Worm (Caenorhabditis elegans): Measurements from ENCODE around the gene Y17D7C.6.
"Not testable (repeated sequence)": the region's sequence is repeated elsewhere in the genome, so short reads cannot be mapped to it uniquely, and the experiment has no call there.

Y17D7C.6 gene

DNA sequence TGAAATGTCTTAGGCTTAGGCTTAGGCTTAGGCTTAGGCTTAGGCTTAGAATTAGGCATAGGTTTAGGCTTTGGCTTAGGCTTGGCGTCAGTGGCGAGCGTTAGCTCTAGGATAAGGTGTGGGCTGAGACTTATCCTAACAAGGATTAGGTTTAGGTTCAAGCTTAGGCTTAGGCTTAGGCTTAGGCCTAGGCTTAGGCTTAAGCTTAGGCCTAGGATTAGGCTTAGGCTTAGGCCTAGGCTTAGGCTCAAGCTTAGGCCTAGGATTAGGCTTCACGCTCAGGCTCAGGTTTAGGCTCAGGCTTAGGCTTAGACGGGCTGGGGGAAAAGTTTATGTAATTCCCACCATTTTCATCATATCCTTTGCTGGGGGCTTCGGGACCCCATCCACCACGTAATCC is 24.3 kb downstream of the Y17D7C.6 start:
- TF ChIP-seq dao-5 (tag; optimal IDR thresholded peaks at IDR 0.05) (no peak), him-1 (tag; optimal IDR thresholded peaks at IDR 0.05) (no peak), W03F9.2 (tag; optimal IDR thresholded peaks at IDR 0.05) (no peak)

DNA sequence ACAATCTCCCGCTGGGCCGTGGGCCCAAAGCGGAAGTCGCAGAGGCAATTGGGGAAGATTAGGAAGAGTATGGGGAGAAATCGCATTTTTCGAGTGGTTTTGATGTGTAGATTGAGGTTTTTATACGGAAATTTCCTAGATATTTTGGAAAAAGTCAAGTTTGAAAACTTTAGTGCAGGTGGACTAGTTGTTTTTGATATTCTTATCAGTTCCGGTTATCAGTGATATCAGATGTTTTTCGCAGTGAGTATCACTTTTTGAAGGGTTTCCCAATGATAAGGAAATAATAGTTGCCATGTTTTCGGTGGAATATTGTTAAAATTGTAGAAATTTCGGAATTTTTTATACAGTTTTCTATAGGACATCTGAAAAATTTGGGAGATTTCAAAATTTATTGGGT is 24.8 kb downstream of the Y17D7C.6 start, which contains the start of gene scl-20:
TSS of gene scl-20 (minus strand) at position 101 of the 400 bp plus-strand sequence.
- TF ChIP-seq him-1 (tag; optimal IDR thresholded peaks at IDR 0.05) (no peak), dao-5 (tag; optimal IDR thresholded peaks at IDR 0.05) (no peak), W03F9.2 (tag; optimal IDR thresholded peaks at IDR 0.05) (no peak)

DNA sequence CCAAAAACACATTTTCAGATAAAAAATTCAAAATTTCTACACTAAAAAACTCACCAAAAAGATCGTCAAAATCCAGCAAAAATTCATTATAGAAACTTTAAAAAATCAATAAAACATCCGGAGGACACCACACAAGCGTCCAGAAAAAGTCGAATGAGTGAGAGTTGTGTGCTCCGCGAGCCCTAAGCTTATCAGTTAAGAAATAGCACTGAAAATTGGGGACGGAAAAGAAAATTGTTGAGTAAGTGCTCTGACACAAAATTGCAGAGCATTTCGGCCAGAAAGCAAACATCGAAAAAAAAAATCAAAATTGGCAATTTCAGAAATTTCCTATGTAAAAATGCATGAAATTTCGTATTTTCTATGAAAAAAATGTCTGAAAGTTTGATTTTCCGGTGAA is 28.0 kb downstream of the Y17D7C.6 start:
- TF ChIP-seq him-1 (tag; optimal IDR thresholded peaks at IDR 0.05) = no peak
- no peak for TF ChIP-seq dao-5 (tag; optimal IDR thresholded peaks at IDR 0.05)
- no peak for TF ChIP-seq W03F9.2 (tag; optimal IDR thresholded peaks at IDR 0.05)

DNA sequence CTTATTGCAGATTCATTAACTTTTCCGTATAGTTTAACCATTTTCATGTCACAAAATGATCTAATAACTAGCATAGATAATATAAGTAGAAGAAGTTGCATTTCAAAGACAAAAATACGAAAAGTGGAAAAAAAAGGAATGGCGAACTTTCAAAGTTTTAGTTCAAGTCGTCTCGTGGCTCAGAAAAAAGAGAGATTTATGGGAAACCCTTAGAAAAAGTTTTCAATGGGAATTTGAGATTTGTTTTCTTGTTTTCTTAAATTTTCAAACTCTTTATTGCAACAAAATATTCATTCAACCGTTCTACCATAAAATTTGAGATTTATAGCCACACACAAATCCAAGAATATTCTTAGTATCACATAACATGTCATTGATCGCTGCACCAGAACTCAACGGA is 32.5 kb downstream of the Y17D7C.6 start, which contains the start of gene clec-250:
TSS of gene clec-250 (minus strand) at position 101 of the 400 bp plus-strand sequence.
- TF ChIP-seq him-1 (tag; optimal IDR thresholded peaks at IDR 0.05) (no peak), W03F9.2 (tag; optimal IDR thresholded peaks at IDR 0.05) (no peak), dao-5 (tag; optimal IDR thresholded peaks at IDR 0.05) (no peak)

DNA sequence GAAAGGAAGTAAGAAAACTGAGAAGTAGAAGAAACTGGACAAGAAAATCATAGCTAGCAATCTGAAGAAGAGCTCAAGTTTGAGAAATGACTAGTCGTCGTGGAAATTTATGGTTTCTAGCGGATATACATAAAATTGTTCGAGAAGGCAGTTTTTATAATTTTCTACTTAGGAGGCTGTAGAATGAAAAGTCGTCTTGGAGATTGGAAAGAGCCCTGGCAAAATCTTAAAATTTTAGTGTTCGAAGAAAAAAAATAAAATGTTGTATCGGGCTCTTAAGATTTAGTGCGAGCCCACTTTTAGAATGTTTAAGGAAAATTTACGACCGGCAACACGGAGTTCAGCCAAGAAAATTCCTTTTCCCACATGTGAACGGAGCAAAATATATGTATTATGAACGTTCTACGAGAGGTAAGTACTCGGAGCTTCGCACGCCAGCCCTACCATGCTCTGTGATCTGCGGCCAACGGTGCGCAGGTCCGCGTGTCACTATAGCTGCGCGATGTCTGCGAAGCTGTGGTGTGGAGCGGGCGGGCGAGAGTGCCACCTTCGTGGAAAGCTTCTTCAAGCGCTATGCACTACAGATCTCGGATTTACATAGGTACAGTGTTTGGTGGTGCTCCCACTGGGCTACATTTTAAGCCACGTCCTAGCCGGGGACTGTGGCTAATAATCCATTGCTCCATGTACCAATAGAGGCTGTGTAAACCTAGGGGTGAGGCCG is 37.5 kb downstream of the Y17D7C.6 start, which contains the start of gene clec-251:
TSS of gene clec-251 (minus strand) at position 51 of the 724 bp plus-strand sequence.
- TF ChIP-seq dao-5 (tag; optimal IDR thresholded peaks at IDR 0.05) (no peak), W03F9.2 (tag; optimal IDR thresholded peaks at IDR 0.05) (no peak), him-1 (tag; optimal IDR thresholded peaks at IDR 0.05) (no peak)

DNA sequence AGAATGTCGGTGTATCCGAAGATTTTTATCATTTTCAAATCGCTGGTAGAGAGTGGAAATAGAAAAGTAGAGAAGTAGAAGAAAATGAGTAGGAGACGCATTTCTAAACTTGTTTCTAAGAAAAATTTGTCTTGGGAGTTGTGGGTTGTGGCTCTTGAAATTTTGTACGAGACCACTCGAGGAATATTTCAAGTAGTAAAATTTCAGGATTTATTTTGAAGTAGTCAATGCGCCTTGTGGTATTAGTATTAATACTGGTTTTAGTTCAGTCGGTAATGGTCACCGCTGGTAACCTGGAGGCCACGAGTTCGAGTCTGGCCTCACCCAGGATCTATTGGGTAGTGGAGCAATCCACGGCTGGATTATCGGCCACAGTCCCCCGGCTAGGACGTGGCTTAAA is 39.1 kb downstream of the Y17D7C.6 start, which contains the start of gene clec-252:
TSS of gene clec-252 (minus strand) at position 101 of the 400 bp plus-strand sequence.
- TF ChIP-seq W03F9.2 (tag; optimal IDR thresholded peaks at IDR 0.05) (no peak), dao-5 (tag; optimal IDR thresholded peaks at IDR 0.05) (no peak), him-1 (tag; optimal IDR thresholded peaks at IDR 0.05) (no peak)

DNA sequence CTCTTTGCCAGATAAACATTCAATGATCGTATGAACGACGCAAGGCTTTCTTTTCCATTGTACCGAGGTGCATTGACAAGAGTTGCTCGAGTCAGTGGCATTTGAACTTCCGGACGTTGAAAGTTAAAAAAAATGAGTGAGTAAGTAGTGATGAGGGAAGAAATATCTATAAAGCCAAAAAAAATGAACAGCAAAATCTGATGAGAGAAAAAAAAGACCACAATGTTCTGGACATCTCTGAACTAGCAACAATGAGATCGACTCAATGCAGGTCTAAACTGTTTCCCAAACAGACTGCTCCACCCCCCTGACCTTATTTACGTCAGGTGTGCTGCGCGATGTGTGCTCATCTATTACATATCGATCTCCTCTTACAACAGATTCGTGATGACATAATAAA is 40.8 kb downstream of the Y17D7C.6 start, which contains the start of the genes F11D11.21 and F11D11.12:
TSS of gene F11D11.21 (minus strand) at position 101 of the 400 bp plus-strand sequence.
TSS of gene F11D11.12 (minus strand) at position 238 of the 400 bp plus-strand sequence.
- TF ChIP-seq him-1 (tag; optimal IDR thresholded peaks at IDR 0.05) (no peak), W03F9.2 (tag; optimal IDR thresholded peaks at IDR 0.05) (no peak), dao-5 (tag; optimal IDR thresholded peaks at IDR 0.05) (no peak)

DNA sequence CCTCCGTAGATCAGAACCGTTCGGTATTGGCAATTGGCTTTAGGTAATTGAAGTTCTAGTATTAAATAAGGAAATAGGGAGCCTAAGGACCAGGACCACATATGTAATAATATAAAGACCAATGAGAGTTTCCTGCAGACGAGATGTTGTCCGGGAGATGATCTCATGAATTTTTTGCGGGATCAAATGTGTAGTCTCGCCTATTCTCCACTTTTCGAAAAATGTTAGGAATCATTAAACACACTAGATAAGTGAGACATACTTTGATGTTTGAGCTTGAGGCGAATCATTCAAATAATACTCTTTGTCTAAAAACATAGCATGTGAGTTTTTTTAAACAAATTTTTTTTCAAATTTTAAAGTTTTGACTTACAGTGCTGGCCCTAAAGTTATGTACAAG is 43.4 kb downstream of the Y17D7C.6 start, which contains the start of gene F11D11.6:
TSS of gene F11D11.6 (minus strand) at position 101 of the 400 bp plus-strand sequence.
- no peak for TF ChIP-seq him-1 (tag; optimal IDR thresholded peaks at IDR 0.05)
- TF ChIP-seq W03F9.2 (tag; optimal IDR thresholded peaks at IDR 0.05) = no peak
- TF ChIP-seq dao-5 (tag; optimal IDR thresholded peaks at IDR 0.05) = no peak

DNA sequence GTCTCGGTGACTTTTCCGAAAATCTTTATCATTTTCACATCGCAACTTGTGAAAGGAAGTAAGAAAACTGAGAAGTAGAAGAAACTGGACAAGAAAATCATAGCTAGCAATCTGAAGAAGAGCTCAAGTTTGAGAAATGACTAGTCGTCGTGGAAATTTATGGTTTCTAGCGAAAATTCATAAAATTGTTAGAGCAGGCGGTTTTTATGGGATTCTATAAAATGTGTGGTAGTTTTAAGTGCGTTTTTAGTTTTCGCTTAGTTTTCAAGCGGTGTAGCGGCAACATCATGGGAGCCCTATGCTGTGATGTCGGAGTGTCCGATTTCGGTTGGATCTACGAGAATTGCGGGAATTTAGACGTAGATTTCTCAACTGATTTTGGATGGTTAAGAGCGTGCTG is 44.7 kb downstream of the Y17D7C.6 start, which contains the start of gene clec-254:
TSS of gene clec-254 (minus strand) at position 101 of the 400 bp plus-strand sequence.
- TF ChIP-seq dao-5, W03F9.2, him-1 (tag; optimal IDR thresholded peaks at IDR 0.05): not testable (repeated sequence)

DNA sequence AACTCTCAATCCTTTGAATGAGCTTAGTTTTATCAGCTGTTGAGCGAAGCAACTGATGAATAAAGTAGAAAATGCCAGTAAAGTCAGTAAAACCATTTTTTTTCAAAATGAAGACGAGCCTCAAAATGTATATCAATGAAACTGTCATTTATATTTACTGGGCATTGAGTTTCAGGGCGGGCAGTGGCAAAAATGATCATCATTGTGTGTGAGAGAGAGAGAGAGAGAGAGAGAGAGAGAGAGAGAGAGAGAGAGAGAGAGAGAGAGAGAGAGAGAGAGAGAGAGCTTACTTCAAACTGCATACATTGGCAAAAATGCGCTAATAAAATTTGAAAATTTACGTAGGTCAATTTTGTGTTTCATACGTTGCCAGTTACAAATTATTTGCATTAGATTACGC is 50.6 kb downstream of the Y17D7C.6 start, which contains the start of gene F11D11.3:
TSS of gene F11D11.3 (minus strand) at position 101 of the 400 bp plus-strand sequence.
- TF ChIP-seq W03F9.2 (tag; optimal IDR thresholded peaks at IDR 0.05) = no peak
- TF ChIP-seq him-1 (tag; optimal IDR thresholded peaks at IDR 0.05) = no peak
- no peak for TF ChIP-seq dao-5 (tag; optimal IDR thresholded peaks at IDR 0.05)

DNA sequence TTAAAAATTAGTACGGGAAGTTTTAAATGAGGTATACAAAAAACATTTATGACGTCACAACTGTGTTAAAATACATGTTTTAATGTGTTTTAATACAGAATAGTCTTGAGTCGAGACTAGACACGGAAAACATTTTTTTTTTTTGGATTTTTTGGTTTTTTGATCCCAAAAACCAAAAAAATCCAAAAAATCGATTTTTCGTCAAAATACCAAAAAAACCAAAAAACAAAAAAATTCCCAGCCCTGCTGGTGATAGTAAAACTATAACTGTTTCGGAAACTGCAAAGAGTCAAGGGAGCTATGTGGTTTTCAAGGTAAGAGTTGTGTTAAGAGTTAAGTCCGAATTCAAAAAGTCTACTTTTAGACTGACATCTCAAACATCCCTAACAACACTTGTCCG is 51.5 kb downstream of the Y17D7C.6 start, which contains the start of gene F11D11.4:
TSS of gene F11D11.4 (plus strand) at position 301 of the 400 bp plus-strand sequence.
- TF ChIP-seq dao-5 (tag; optimal IDR thresholded peaks at IDR 0.05) = no peak
- no peak for TF ChIP-seq W03F9.2 (tag; optimal IDR thresholded peaks at IDR 0.05)
- no peak for TF ChIP-seq him-1 (tag; optimal IDR thresholded peaks at IDR 0.05)

Data from whole organism, L4/young adult.